Fruit fly (Drosophila melanogaster): Measurements from ENCODE around the gene CG8534.

Gene CG8534

dm6 chr3R:9821091-9821490 is 8.5 kb downstream of the CG8534 start, which contains the start of gene CG42857:
CG42857 (minus strand) TSS chr3R:9821191.
- TF ChIP-seq CG14655 (GFP tag; optimal IDR thresholded peaks at IDR 0.05) = no peak
- no peak for TF ChIP-seq CG17806 (tag; optimal IDR thresholded peaks at IDR 0.05)
- no peak for TF ChIP-seq rn (GFP tag; IDR thresholded peaks at IDR 0.05)
- TF ChIP-seq EcR (GFP tag; optimal IDR thresholded peaks at IDR 0.05) = no peak
- no peak for TF ChIP-seq CG34367 (tag; optimal IDR thresholded peaks at IDR 0.05)
- TF ChIP-seq gl (tag; optimal IDR thresholded peaks at IDR 0.05) = no peak
- TF ChIP-seq Pif1A (GFP tag; optimal IDR thresholded peaks at IDR 0.05) = no peak
- no peak for TF ChIP-seq D1 (tag; optimal IDR thresholded peaks at IDR 0.05)
- no peak for TF ChIP-seq CG9948 (tag; optimal IDR thresholded peaks at IDR 0.05)
- no peak for TF ChIP-seq fd96Ca (GFP tag; IDR thresholded peaks at IDR 0.05)
- no peak for TF ChIP-seq Snoo (tag; optimal IDR thresholded peaks at IDR 0.05)

dm6 chr3R:9823723-9824122 is 11.2 kb downstream of the CG8534 start, which contains the start of gene CG34302:
CG34302 (minus strand) TSS chr3R:9823823.
- TF ChIP-seq CG4496 (GFP tag; IDR thresholded peaks at IDR 0.05) (no peak), Snoo (tag; optimal IDR thresholded peaks at IDR 0.05) (no peak), CG8159 (tag; optimal IDR thresholded peaks at IDR 0.05) (no peak), Ets98B (GFP tag; IDR thresholded peaks at IDR 0.05) (no peak), CG32121 (GFP tag; IDR thresholded peaks at IDR 0.05) (no peak), CG34367 (tag; optimal IDR thresholded peaks at IDR 0.05) (no peak), CG10348 (GFP tag; IDR thresholded peaks at IDR 0.05) (no peak)

dm6 chr3R:9851653-9852052 is 39.1 kb downstream of the CG8534 start:
- TF ChIP-seq CG13204 (GFP tag; optimal IDR thresholded peaks at IDR 0.05) (no peak), CG8301 (tag; optimal IDR thresholded peaks at IDR 0.05) (no peak), CG4496 (GFP tag; IDR thresholded peaks at IDR 0.05) (no peak), CG8159 (tag; optimal IDR thresholded peaks at IDR 0.05) (no peak), EcR (GFP tag; optimal IDR thresholded peaks at IDR 0.05) (no peak)

dm6 chr3R:9857785-9858184 is 45.2 kb downstream of the CG8534 start:
- no peak for TF ChIP-seq CG17806 (tag; optimal IDR thresholded peaks at IDR 0.05)
- TF ChIP-seq gl (tag; optimal IDR thresholded peaks at IDR 0.05) = no peak
- no peak for TF ChIP-seq EcR (GFP tag; optimal IDR thresholded peaks at IDR 0.05)
- no peak for TF ChIP-seq fd96Ca (GFP tag; IDR thresholded peaks at IDR 0.05)
- TF ChIP-seq Pif1A (GFP tag; optimal IDR thresholded peaks at IDR 0.05) = no peak
- no peak for TF ChIP-seq CG13204 (GFP tag; optimal IDR thresholded peaks at IDR 0.05)
- TF ChIP-seq Snoo (tag; optimal IDR thresholded peaks at IDR 0.05) = no peak
- TF ChIP-seq CG15710 (tag; optimal IDR thresholded peaks at IDR 0.05) = no peak
- no peak for TF ChIP-seq Ets98B (GFP tag; IDR thresholded peaks at IDR 0.05)

- TF ChIP-seq CG14655 (GFP tag; optimal IDR thresholded peaks at IDR 0.05) (no peak), CG8301 (tag; optimal IDR thresholded peaks at IDR 0.05) (no peak), rn (GFP tag; IDR thresholded peaks at IDR 0.05) (no peak), fd96Ca (GFP tag; IDR thresholded peaks at IDR 0.05) (no peak), Pif1B (GFP tag; optimal IDR thresholded peaks at IDR 0.05) (no peak), CG13204 (GFP tag; optimal IDR thresholded peaks at IDR 0.05) (no peak)
These were observed 48.0 kb downstream of the CG8534 start for dm6 chr3R:9860561-9860960.
